Fruit fly (Drosophila melanogaster) whole organism, embryonic: ENCODE results near the gene Fmr1.
A peak's percentile ranks its signal among the peaks of the same experiment; 100 is the strongest.

ENCODE experiments used
- Atf-2 ChIP-seq: fragments of 200-800 bp; sonication (Bioruptor generic); optimal IDR thresholded peaks from 2 replicates; lab custom pipeline; 2016; ENCODE audit warnings: missing biosample characterization, missing genetic modification characterization
- Bdp1 ChIP-seq: fragments of 200-800 bp; sonication (Bioruptor generic); optimal IDR thresholded peaks from 3 replicates; lab custom pipeline; 2016; ENCODE audit warnings: missing biosample characterization, missing genetic modification characterization
- Blimp-1 ChIP-seq: fragments of 200-800 bp; sonication (Bioruptor generic); optimal IDR thresholded peaks from 3 replicates; lab custom pipeline; 2018; ENCODE audit warnings: missing biosample characterization, missing genetic modification characterization, mild to moderate bottlenecking, moderate library complexity, missing genetic modification reagents
- C15 ChIP-seq: fragments of 200-800 bp; sonication (Bioruptor generic); IDR thresholded peaks from 3 replicates; pipeline ENCODE4 v1.3.6; 2022; ENCODE audit warnings: missing biosample characterization, missing genetic modification characterization
- CG11093 ChIP-seq: fragments of 200-800 bp; sonication (Bioruptor generic); IDR thresholded peaks from 3 replicates; pipeline ENCODE4 v1.3.6; 2022; ENCODE audit warnings: missing biosample characterization, missing genetic modification characterization
- CG1233 ChIP-seq: fragments of 200-800 bp; sonication (Bioruptor generic); optimal IDR thresholded peaks from 4 replicates; lab custom pipeline; 2018; ENCODE audit warnings: missing biosample characterization, mild to moderate bottlenecking, missing genetic modification characterization
- CG12769 ChIP-seq: fragments of 200-800 bp; sonication (Bioruptor generic); optimal IDR thresholded peaks from 2 replicates; lab custom pipeline; 2019; ENCODE audit warnings: missing biosample characterization, mild to moderate bottlenecking, missing genetic modification characterization, moderate library complexity
- CG15696 ChIP-seq: fragments of 200-800 bp; sonication (Bioruptor generic); optimal IDR thresholded peaks from 2 replicates; lab custom pipeline; 2019; ENCODE audit warnings: missing biosample characterization, mild to moderate bottlenecking, missing genetic modification characterization, moderate library complexity
- CG16863 ChIP-seq: fragments of 200-800 bp; sonication (Bioruptor generic); optimal IDR thresholded peaks from 3 replicates; lab custom pipeline; 2016; ENCODE audit warnings: missing biosample characterization, missing genetic modification characterization
- CG17612 ChIP-seq: fragments of 200-800 bp; sonication (Bioruptor generic); IDR thresholded peaks from 2 replicates; pipeline ENCODE4 v1.3.6; 2022; ENCODE audit warnings: missing biosample characterization, missing genetic modification characterization
- CG2712 ChIP-seq: fragments of 200-800 bp; optimal IDR thresholded peaks from 3 replicates; lab custom pipeline; 2019; ENCODE audit warnings: missing biosample characterization, mild to moderate bottlenecking, missing genetic modification characterization, moderate library complexity
- CG30403 ChIP-seq: fragments of 200-800 bp; sonication (Bioruptor generic); optimal IDR thresholded peaks from 3 replicates; lab custom pipeline; 2016; ENCODE audit warnings: missing biosample characterization, missing genetic modification characterization
- CG4424 ChIP-seq: fragments of 200-800 bp; sonication (Bioruptor generic); optimal IDR thresholded peaks from 3 replicates; lab custom pipeline; 2016; ENCODE audit warnings: missing biosample characterization, missing genetic modification characterization
- CG5953 ChIP-seq: fragments of 200-800 bp; sonication (Bioruptor generic); IDR thresholded peaks from 2 replicates; pipeline ENCODE4 v1.3.6; 2022; ENCODE audit warnings: missing biosample characterization, missing genetic modification characterization
- CG6654 ChIP-seq: fragments of 200-800 bp; sonication (Bioruptor generic); optimal IDR thresholded peaks from 2 replicates; lab custom pipeline; 2017; ENCODE audit warnings: missing biosample characterization, mild to moderate bottlenecking, missing genetic modification characterization
- CG6765 ChIP-seq: fragments of 200-800 bp; sonication (Bioruptor generic); optimal IDR thresholded peaks from 3 replicates; lab custom pipeline; 2017; ENCODE audit warnings: missing biosample characterization, mild to moderate bottlenecking, missing genetic modification characterization
- CG9437 ChIP-seq: fragments of 200-800 bp; sonication (Bioruptor generic); optimal IDR thresholded peaks from 2 replicates; lab custom pipeline; 2018; ENCODE audit warnings: missing biosample characterization, mild to moderate bottlenecking, missing genetic modification characterization
- CG9727 ChIP-seq: fragments of 200-800 bp; sonication (Bioruptor generic); optimal IDR thresholded peaks from 3 replicates; lab custom pipeline; 2017; ENCODE audit warnings: missing biosample characterization, mild to moderate bottlenecking, missing genetic modification characterization
- Fer1 ChIP-seq: fragments of 200-800 bp; sonication (Bioruptor generic); optimal IDR thresholded peaks from 2 replicates; lab custom pipeline; 2017; ENCODE audit warnings: missing biosample characterization, mild to moderate bottlenecking, missing genetic modification characterization
- Hmr ChIP-seq: fragments of 200-800 bp; sonication (Bioruptor generic); optimal IDR thresholded peaks from 3 replicates; lab custom pipeline; 2017; ENCODE audit warnings: mild to moderate bottlenecking, missing biosample characterization, missing genetic modification reagents, missing genetic modification characterization
- Jarid2 ChIP-seq: fragments of 200-800 bp; sonication (Bioruptor generic); optimal IDR thresholded peaks from 3 replicates; lab custom pipeline; 2017; ENCODE audit warnings: mild to moderate bottlenecking, missing biosample characterization, missing genetic modification reagents, missing genetic modification characterization
- Nf-YC ChIP-seq: fragments of 200-800 bp; optimal IDR thresholded peaks from 3 replicates; lab custom pipeline; 2019; ENCODE audit warnings: missing biosample characterization, mild to moderate bottlenecking, missing genetic modification characterization, moderate library complexity
- Pdp1 ChIP-seq, 2 experiments: fragments of 200-800 bp; sonication (Bioruptor generic); optimal IDR thresholded peaks; 3 replicates each; lab custom pipeline; 2016; ENCODE audit warnings: missing biosample characterization in 2 of 2, missing genetic modification characterization in 2 of 2, mild to moderate bottlenecking in 1 of 2, moderate library complexity in 1 of 2
- Six4 ChIP-seq: fragments of 200-800 bp; sonication (Bioruptor generic); optimal IDR thresholded peaks from 2 replicates; lab custom pipeline; 2016; ENCODE audit warnings: missing biosample characterization, missing genetic modification characterization
- Sox102F ChIP-seq: fragments of 200-800 bp; sonication (Bioruptor generic); optimal IDR thresholded peaks from 2 replicates; lab custom pipeline; 2018; ENCODE audit warnings: missing biosample characterization, mild to moderate bottlenecking, missing genetic modification characterization, moderate library complexity
- aop ChIP-seq: fragments of 200-800 bp; sonication (Bioruptor generic); IDR thresholded peaks from 2 replicates; pipeline ENCODE4 v1.3.6; 2022; ENCODE audit warnings: missing biosample characterization, missing genetic modification characterization
- ato ChIP-seq: fragments of 200-800 bp; sonication (Bioruptor generic); IDR thresholded peaks from 2 replicates; pipeline ENCODE4 v1.3.6; 2022; ENCODE audit warnings: missing biosample characterization, missing genetic modification characterization; ENCODE audit not compliant: partially characterized antibody
- btn ChIP-seq: fragments of 200-800 bp; sonication (Bioruptor generic); optimal IDR thresholded peaks from 2 replicates; lab custom pipeline; 2016; ENCODE audit warnings: missing biosample characterization, missing genetic modification characterization
- cg ChIP-seq: fragments of 200-800 bp; sonication (Bioruptor generic); optimal IDR thresholded peaks from 3 replicates; lab custom pipeline; 2019; ENCODE audit warnings: missing biosample characterization, mild to moderate bottlenecking, missing genetic modification characterization, moderate library complexity
- chif ChIP-seq, 2 experiments: fragments of 200-800 bp; sonication (Bioruptor generic); optimal IDR thresholded peaks; 3 replicates each; lab custom pipeline; 2016; ENCODE audit warnings: missing biosample characterization in 2 of 2, missing genetic modification characterization in 2 of 2
- crol ChIP-seq: fragments of 200-800 bp; sonication (Bioruptor generic); IDR thresholded peaks from 2 replicates; pipeline ENCODE4 v1.3.6; 2022; ENCODE audit warnings: missing biosample characterization, missing genetic modification characterization
- danr ChIP-seq: fragments of 200-800 bp; sonication (Bioruptor generic); IDR thresholded peaks from 2 replicates; pipeline ENCODE4 v1.3.6; 2022; ENCODE audit warnings: missing biosample characterization, missing genetic modification characterization
- ewg ChIP-seq: fragments of 200-800 bp; sonication (Bioruptor generic); optimal IDR thresholded peaks from 3 replicates; lab custom pipeline; 2017; ENCODE audit warnings: mild to moderate bottlenecking, missing biosample characterization, missing genetic modification reagents, missing genetic modification characterization
- gce ChIP-seq: fragments of 200-800 bp; sonication (Bioruptor generic); IDR thresholded peaks from 3 replicates; pipeline ENCODE4 v1.3.6; 2022; ENCODE audit warnings: missing biosample characterization, missing genetic modification characterization
- gcm2 ChIP-seq: fragments of 200-800 bp; sonication (Bioruptor generic); optimal IDR thresholded peaks from 2 replicates; lab custom pipeline; 2016; ENCODE audit warnings: missing biosample characterization, missing genetic modification characterization
- insv ChIP-seq, 2 experiments: fragments of 200-800 bp; sonication (Bioruptor generic); optimal IDR thresholded peaks; 3 replicates each; lab custom pipeline; 2016 to 2018; ENCODE audit warnings: missing biosample characterization in 2 of 2, missing genetic modification characterization in 2 of 2
- kni ChIP-seq: fragments of 200-800 bp; sonication (Bioruptor generic); optimal IDR thresholded peaks from 3 replicates; lab custom pipeline; 2017; ENCODE audit warnings: mild to moderate bottlenecking, missing biosample characterization, missing genetic modification reagents, missing genetic modification characterization
- knrl ChIP-seq: fragments of 200-800 bp; sonication (Bioruptor generic); IDR thresholded peaks from 3 replicates; pipeline ENCODE4 v1.3.6; 2022; ENCODE audit warnings: missing biosample characterization, missing genetic modification characterization; ENCODE audit not compliant: partially characterized antibody
- lilli ChIP-seq: fragments of 200-800 bp; sonication (Bioruptor generic); optimal IDR thresholded peaks from 3 replicates; lab custom pipeline; 2016; ENCODE audit warnings: missing biosample characterization, missing genetic modification characterization
- mld ChIP-seq: fragments of 200-800 bp; sonication (Bioruptor generic); IDR thresholded peaks from 3 replicates; pipeline ENCODE4 v1.3.6; 2022; ENCODE audit warnings: missing biosample characterization, missing genetic modification characterization; ENCODE audit not compliant: partially characterized antibody
- oc ChIP-seq: fragments of 200-800 bp; sonication (Bioruptor generic); optimal IDR thresholded peaks from 2 replicates; lab custom pipeline; 2018; ENCODE audit warnings: missing biosample characterization, mild to moderate bottlenecking, missing genetic modification characterization, moderate library complexity
- pros ChIP-seq: fragments of 200-800 bp; sonication (Bioruptor generic); optimal IDR thresholded peaks from 3 replicates; lab custom pipeline; 2019; ENCODE audit warnings: missing biosample characterization, mild to moderate bottlenecking, missing genetic modification characterization, moderate library complexity
- sug ChIP-seq: fragments of 200-800 bp; optimal IDR thresholded peaks from 2 replicates; lab custom pipeline; 2019; ENCODE audit warnings: missing biosample characterization, mild to moderate bottlenecking, missing genetic modification characterization, moderate library complexity
- tin ChIP-seq: fragments of 200-800 bp; sonication (Bioruptor generic); optimal IDR thresholded peaks from 3 replicates; lab custom pipeline; 2016; ENCODE audit warnings: missing biosample characterization, missing genetic modification characterization
- unc-4 ChIP-seq: fragments of 200-800 bp; sonication (Bioruptor generic); IDR thresholded peaks from 2 replicates; pipeline ENCODE4 v1.3.6; 2022; ENCODE audit warnings: missing biosample characterization, missing genetic modification characterization; ENCODE audit not compliant: partially characterized antibody
- zen2 ChIP-seq: fragments of 200-800 bp; sonication (Bioruptor generic); IDR thresholded peaks from 3 replicates; pipeline ENCODE4 v1.3.6; 2022; ENCODE audit warnings: missing biosample characterization, missing genetic modification characterization; ENCODE audit not compliant: partially characterized antibody
- zfh1 ChIP-seq: fragments of 200-800 bp; sonication (Bioruptor generic); IDR thresholded peaks from 3 replicates; pipeline ENCODE4 v1.3.6; 2022; ENCODE audit warnings: missing biosample characterization, missing genetic modification characterization

Fmr1 gene

DNA sequence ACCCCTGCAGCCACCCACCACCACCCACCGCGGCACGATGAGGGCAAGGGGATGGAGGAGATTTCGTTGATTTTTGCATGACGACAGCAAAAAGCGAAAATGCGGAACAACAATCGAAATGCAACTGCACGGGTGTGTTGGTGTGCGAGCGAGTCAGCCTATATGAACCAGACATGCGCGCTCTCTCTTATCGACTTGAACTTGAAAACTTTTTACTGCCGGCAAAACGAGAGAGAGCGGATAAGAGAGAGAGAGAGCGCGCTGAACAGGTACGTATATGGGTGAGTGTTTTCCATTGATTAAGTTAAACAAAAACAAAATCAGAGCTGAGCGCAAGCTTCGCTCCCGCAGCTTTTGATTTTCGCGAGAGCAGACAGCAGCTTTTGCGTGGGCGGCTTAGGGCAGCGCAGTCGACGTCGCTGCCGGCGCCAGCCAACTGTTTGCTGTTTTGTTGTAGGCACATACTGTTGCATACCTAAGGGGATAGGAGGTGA, 20.7 kb downstream of the Fmr1 start (continued):
- TF ChIP-seq danr (GFP tag; lab: Robert Waterston, UW) (no peak), CG1233 (GFP tag; lab: Kevin White, UChicago) (no peak), aop (GFP tag; lab: Robert Waterston, UW) (no peak), CG16863 (GFP tag; lab: Kevin White, UChicago) (no peak), Atf-2 (GFP tag; lab: Kevin White, UChicago) (no peak), tin (GFP tag; lab: Kevin White, UChicago) (no peak), gce (GFP tag; lab: Robert Waterston, UW) (no peak), CG6765 (GFP tag; lab: Kevin White, UChicago) (no peak), C15 (GFP tag; lab: Robert Waterston, UW) (no peak), CG4424 (GFP tag; lab: Kevin White, UChicago) (no peak), Pdp1 (GFP tag; optimal IDR thresholded peaks at IDR 0.05; lab: Kevin White, UChicago) (no peak), kni (GFP tag; lab: Kevin White, UChicago) (no peak), CG9437 (GFP tag; lab: Kevin White, UChicago) (no peak), Hmr (GFP tag; lab: Kevin White, UChicago) (no peak), zfh1 (no peak), Bdp1 (GFP tag; lab: Kevin White, UChicago) (no peak), Fer1 (GFP tag; lab: Kevin White, UChicago) (peak; percentile 8), insv (GFP tag; optimal IDR thresholded peaks at IDR 0.05; lab: Kevin White, UChicago) (no peak), Nf-YC (peak; percentile 32), CG11093 (no peak), crol (GFP tag; lab: Robert Waterston, UW) (no peak), ewg (GFP tag; lab: Kevin White, UChicago) (peak; percentile 68), zen2 (GFP tag; lab: Robert Waterston, UW) (0 out of 3 replicates have a peak, but pooled peaks have one; percentile 26)

- TF ChIP-seq CG17612 (GFP tag; lab: Robert Waterston, UW), result 0 out of 2 replicates have a peak, but pooled peaks have one; percentile 32
- peak; percentile 96 for TF ChIP-seq cg (GFP tag; lab: Kevin White, UChicago)
- peak; percentile 61; the same call in 1 of the 2 replicates for TF ChIP-seq CG5953 (GFP tag; lab: Robert Waterston, UW)
- TF ChIP-seq sug (tag; lab: Kevin White, UChicago), result peak; percentile 46
- TF ChIP-seq gcm2 (GFP tag; lab: Kevin White, UChicago), result peak; percentile 56
- peak; percentile 72 for TF ChIP-seq CG30403 (GFP tag; lab: Kevin White, UChicago)
- no peak for TF ChIP-seq CG15696 (tag; lab: Kevin White, UChicago)
- TF ChIP-seq zen2 (GFP tag; lab: Robert Waterston, UW), result 0 out of 3 replicates have a peak, but pooled peaks have one; percentile 11
- peak; percentile 6 for TF ChIP-seq CG6654 (GFP tag; lab: Kevin White, UChicago)
- peak; percentile 34 for TF ChIP-seq CG12769
- no peak for TF ChIP-seq oc (tag; lab: Kevin White, UChicago)
- TF ChIP-seq Six4 (GFP tag; lab: Kevin White, UChicago), result peak; percentile 57
- peak; percentile 77 for TF ChIP-seq lilli (GFP tag; lab: Kevin White, UChicago)
- no peak for TF ChIP-seq Jarid2 (GFP tag; lab: Kevin White, UChicago)
- TF ChIP-seq knrl (GFP tag; lab: Robert Waterston, UW), result 0 out of 3 replicates have a peak, but pooled peaks have one; percentile 16
- 0 out of 3 replicates have a peak, but pooled peaks have one; percentile 42 for TF ChIP-seq mld (GFP tag; lab: Robert Waterston, UW)
- peak; percentile 21 for TF ChIP-seq btn (GFP tag; lab: Kevin White, UChicago)
- no peak for TF ChIP-seq ato (GFP tag; lab: Robert Waterston, UW)
- peak; percentile 45 for TF ChIP-seq CG2712
- TF ChIP-seq pros (GFP tag; lab: Kevin White, UChicago), result peak; percentile 80
- TF ChIP-seq Sox102F, result peak; percentile 68
- peak; percentile 11 for TF ChIP-seq Blimp-1 (GFP tag; lab: Kevin White, UChicago)
- TF ChIP-seq CG9727 (GFP tag; lab: Kevin White, UChicago), result peak; percentile 70
- TF ChIP-seq chif (GFP tag; optimal IDR thresholded peaks at IDR 0.05; lab: Kevin White, UChicago), result peak; percentile 60 to 77
- 0 out of 2 replicates have a peak, but pooled peaks have one; percentile 23 for TF ChIP-seq unc-4 (GFP tag; lab: Robert Waterston, UW)
These were observed 22.6 kb downstream of the Fmr1 start for dm6 chr3R:10087206-10087927.
